Worm (Caenorhabditis elegans) whole organism, midembryonic: Measurements from ENCODE around the gene cdh-12.

ENCODE experiments used
- T22C8.4 ChIP-seq: fragments of 200-800 bp; sonication (Bioruptor generic); IDR thresholded peaks from 2 replicates; pipeline ENCODE4 v1.3.6; 2022; ENCODE audit warnings: missing genetic modification characterization, missing compliant biosample characterization
- cog-1 ChIP-seq: sonication (generic microtip); optimal IDR thresholded peaks from 2 replicates; lab custom pipeline; 2016; ENCODE audit warnings: missing genetic modification characterization, missing compliant biosample characterization
- flt-1 ChIP-seq: fragments of 200-800 bp; sonication (Bioruptor generic); IDR thresholded peaks from 2 replicates; pipeline ENCODE4 v1.3.6; 2022; ENCODE audit warnings: missing genetic modification characterization, missing compliant biosample characterization
- klf-2 ChIP-seq: fragments of 200-800 bp; sonication (Bioruptor generic); conservative IDR thresholded peaks from 2 replicates; pipeline ENCODE4 v1.3.6; 2022; ENCODE audit warnings: missing genetic modification reagents, missing genetic modification characterization, missing compliant biosample characterization
- med-1 ChIP-seq: sonication (generic microtip); optimal IDR thresholded peaks from 2 replicates; lab custom pipeline; 2017; ENCODE audit warnings: missing genetic modification characterization, mild to moderate bottlenecking, missing compliant biosample characterization, antibody characterized with exemption, missing genetic modification reagents; ENCODE audit not compliant: insufficient read depth
- ref-1 ChIP-seq: fragments of 200-800 bp; sonication (Bioruptor generic); conservative IDR thresholded peaks from 2 replicates; pipeline ENCODE4 v1.3.6; 2022; ENCODE audit warnings: missing genetic modification reagents, missing genetic modification characterization, missing compliant biosample characterization
- tab-1 ChIP-seq: fragments of 200-800 bp; sonication (Bioruptor generic); IDR thresholded peaks from 2 replicates; pipeline ENCODE4 v1.3.6; 2022; ENCODE audit warnings: missing genetic modification characterization, missing compliant biosample characterization
- ztf-23 ChIP-seq: fragments of 200-800 bp; sonication (Bioruptor generic); IDR thresholded peaks from 2 replicates; pipeline ENCODE4 v1.3.6; 2022; ENCODE audit warnings: missing genetic modification reagents, missing genetic modification characterization, missing compliant biosample characterization
- ztf-29 ChIP-seq: fragments of 200-800 bp; sonication (Bioruptor generic); IDR thresholded peaks from 2 replicates; pipeline ENCODE4 v1.3.6; 2022; ENCODE audit warnings: missing genetic modification reagents, missing genetic modification characterization, missing compliant biosample characterization

The cdh-12 gene

DNA sequence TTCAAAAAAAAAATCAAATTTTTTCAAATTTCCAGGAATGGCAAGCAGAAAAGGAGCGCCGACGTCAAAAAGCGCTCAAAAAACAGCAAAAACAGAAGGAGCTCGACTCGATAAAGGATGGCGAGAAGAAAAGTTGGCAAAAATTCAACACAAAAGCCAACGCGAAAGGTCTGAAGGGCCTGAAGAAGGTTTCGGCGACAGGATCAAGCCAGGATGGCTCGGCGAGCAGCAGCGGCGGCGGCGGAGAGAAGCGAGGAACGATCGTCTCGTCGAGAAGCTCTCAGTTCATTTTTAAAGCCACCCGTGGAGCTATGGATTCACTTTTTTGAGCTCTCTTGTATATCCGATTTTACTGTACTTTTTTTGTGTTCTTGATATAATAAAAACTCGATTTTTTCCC lies 7.0 kb upstream of the cdh-12 start:
- TF ChIP-seq flt-1 (GFP tag; lab: Robert Waterston, UW) (no peak), ref-1 (GFP tag; lab: Robert Waterston, UW) (no peak), T22C8.4 (GFP tag; lab: Robert Waterston, UW) (no peak)

DNA sequence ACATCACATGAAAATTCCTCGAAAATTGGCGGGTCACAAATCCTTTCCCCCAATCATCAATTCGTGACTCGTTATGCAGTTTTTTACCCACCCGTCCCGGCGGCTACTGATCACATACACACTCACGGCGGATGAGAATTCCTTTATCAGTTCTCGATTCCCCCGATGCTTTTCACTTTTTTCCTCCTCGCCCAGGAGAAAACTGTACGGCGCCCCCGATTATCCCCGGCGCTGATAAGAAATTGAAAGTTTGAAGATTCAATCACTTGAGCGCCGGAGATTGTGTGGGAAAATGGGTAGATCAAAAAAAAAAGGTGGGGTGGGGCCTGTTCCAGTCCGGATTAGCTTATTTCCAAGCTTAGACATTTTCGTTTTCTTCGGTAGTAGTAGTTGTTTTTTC lies 4.0 kb upstream of the cdh-12 start:
- TF ChIP-seq ztf-23 (GFP tag; lab: Robert Waterston, UW) (no peak), ref-1 (GFP tag; lab: Robert Waterston, UW) (no peak), tab-1 (GFP tag; lab: Robert Waterston, UW) (no peak), cog-1 (tag; lab: Kevin White, UChicago) (no peak), ztf-29 (GFP tag; lab: Robert Waterston, UW) (no peak), T22C8.4 (GFP tag; lab: Robert Waterston, UW) (no peak)

DNA sequence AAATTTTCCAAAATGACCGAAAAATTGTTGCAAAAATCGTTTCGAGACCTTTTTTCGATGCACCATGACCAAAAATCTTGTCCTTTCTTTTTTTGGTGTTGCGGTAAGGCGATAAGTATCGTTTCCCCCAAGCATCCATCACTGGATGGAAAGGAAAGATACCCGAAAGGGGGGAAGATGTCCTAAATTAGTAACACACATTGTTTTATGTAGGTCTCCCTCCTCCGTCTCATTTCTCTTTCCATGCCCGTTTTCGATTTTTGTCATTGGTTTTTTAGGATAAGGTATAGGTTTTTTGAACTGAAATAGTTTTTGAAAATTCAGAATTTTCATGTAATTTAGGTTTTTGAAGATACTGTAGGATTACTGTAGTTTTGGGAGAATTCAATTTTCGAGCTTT lies 2.4 kb upstream of the cdh-12 start:
- TF ChIP-seq ztf-29 (GFP tag; lab: Robert Waterston, UW) (no peak), cog-1 (tag; lab: Kevin White, UChicago) (no peak), ztf-23 (GFP tag; lab: Robert Waterston, UW) (no peak), klf-2 (GFP tag; lab: Robert Waterston, UW) (no peak), tab-1 (GFP tag; lab: Robert Waterston, UW) (no peak), T22C8.4 (GFP tag; lab: Robert Waterston, UW) (no peak), ref-1 (GFP tag; lab: Robert Waterston, UW) (no peak), flt-1 (GFP tag; lab: Robert Waterston, UW) (no peak), med-1 (GFP tag; lab: Kevin White, UChicago) (no peak)

DNA sequence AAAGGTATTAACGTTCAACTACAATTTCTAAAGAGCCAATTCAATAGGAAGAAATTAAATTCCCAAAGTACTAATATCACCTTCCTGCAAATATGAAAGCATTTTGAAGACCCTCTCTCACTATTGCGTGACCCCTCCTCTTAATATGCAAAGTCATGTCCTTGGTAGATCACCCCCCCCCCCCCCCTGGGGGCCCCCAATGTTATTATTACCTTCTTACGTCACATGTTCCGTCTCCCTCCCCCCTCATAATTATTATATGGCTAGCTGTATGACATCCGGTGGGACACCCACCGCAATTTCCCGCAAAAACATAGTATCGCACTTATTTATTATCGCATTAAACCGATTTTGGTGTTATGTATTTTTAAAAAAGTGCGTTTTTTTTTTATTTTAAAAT lies 10.1 kb downstream of the cdh-12 start:
- no peak for TF ChIP-seq ztf-23 (GFP tag; lab: Robert Waterston, UW)
- no peak for TF ChIP-seq ztf-29 (GFP tag; lab: Robert Waterston, UW)
- TF ChIP-seq tab-1 (GFP tag; lab: Robert Waterston, UW) = no peak
- TF ChIP-seq cog-1 (tag; lab: Kevin White, UChicago) = no peak
- TF ChIP-seq T22C8.4 (GFP tag; lab: Robert Waterston, UW) = no peak

DNA sequence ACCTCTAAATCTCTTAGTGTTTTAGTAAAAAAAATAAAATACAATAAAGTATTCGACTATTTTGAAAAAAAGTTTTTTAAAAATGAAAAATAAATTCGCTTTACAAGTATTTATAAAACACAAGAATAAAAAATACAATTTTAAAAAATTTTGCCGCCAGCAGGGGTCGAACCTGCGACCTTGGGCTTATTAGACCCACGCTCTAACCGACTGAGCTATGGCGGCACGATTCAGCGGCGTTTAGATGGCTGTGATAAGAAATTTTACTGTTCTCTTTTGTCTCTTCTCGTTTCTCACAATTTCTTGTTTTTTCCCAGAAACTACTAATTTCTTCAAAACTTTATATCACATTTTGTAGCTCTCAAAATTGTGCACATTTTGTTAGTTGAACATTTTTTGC lies 11.4 kb downstream of the cdh-12 start:
- TF ChIP-seq ztf-29 (GFP tag; lab: Robert Waterston, UW) = no peak
- no peak for TF ChIP-seq tab-1 (GFP tag; lab: Robert Waterston, UW)
- TF ChIP-seq flt-1 (GFP tag; lab: Robert Waterston, UW) = no peak
- TF ChIP-seq ref-1 (GFP tag; lab: Robert Waterston, UW) = no peak
- no peak for TF ChIP-seq klf-2 (GFP tag; lab: Robert Waterston, UW)
- TF ChIP-seq T22C8.4 (GFP tag; lab: Robert Waterston, UW) = no peak
- no peak for TF ChIP-seq ztf-23 (GFP tag; lab: Robert Waterston, UW)
- TF ChIP-seq med-1 (GFP tag; lab: Kevin White, UChicago) = no peak
- no peak for TF ChIP-seq cog-1 (tag; lab: Kevin White, UChicago)

DNA sequence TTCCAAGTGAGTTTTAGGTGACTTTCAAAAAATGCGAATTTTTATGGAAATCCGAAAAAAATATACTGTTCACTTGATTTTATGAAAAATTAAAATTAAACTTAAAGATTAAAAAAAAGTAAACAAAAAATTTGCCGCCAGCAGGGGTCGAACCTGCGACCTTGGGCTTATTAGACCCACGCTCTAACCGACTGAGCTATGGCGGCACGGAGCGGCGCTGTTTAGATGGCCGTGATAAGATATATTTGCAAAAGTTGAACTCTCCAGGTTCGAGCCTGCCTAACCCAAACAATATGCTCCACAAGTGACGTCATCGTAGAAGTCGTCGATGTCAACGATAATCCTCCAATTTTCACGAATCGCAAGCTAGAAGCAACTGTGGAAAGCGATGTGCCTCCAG lies 12.8 kb downstream of the cdh-12 start:
- TF ChIP-seq klf-2 (GFP tag; lab: Robert Waterston, UW) (no peak), ztf-29 (GFP tag; lab: Robert Waterston, UW) (no peak), cog-1 (tag; lab: Kevin White, UChicago) (no peak), ztf-23 (GFP tag; lab: Robert Waterston, UW) (no peak), med-1 (GFP tag; lab: Kevin White, UChicago) (no peak), flt-1 (GFP tag; lab: Robert Waterston, UW) (no peak), tab-1 (GFP tag; lab: Robert Waterston, UW) (no peak), T22C8.4 (GFP tag; lab: Robert Waterston, UW) (no peak), ref-1 (GFP tag; lab: Robert Waterston, UW) (no peak)

DNA sequence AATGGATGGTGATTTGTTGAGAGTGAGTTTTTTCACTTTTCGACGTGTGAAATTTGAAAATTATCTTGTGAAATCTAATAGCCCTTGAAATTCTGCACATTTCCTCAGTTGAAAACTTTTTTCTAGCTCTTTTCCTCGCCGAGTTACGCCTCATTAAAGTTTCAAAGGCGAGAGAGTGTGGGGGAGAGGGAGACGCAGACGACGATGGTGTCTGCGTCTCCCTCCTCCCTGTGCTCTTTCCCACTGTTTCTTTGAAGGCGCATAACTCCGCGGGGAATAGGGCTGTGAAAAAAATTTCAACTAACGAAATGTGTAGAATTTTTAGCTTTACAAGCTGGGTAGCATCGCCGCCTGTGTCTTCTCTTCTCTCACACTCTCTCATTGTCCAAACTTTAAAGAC lies 14.5 kb downstream of the cdh-12 start:
- TF ChIP-seq cog-1 (tag; lab: Kevin White, UChicago) (no peak), klf-2 (GFP tag; lab: Robert Waterston, UW) (no peak), T22C8.4 (GFP tag; lab: Robert Waterston, UW) (no peak), ztf-23 (GFP tag; lab: Robert Waterston, UW) (no peak), ztf-29 (GFP tag; lab: Robert Waterston, UW) (no peak), med-1 (GFP tag; lab: Kevin White, UChicago) (no peak), tab-1 (GFP tag; lab: Robert Waterston, UW) (no peak), flt-1 (GFP tag; lab: Robert Waterston, UW) (no peak), ref-1 (GFP tag; lab: Robert Waterston, UW) (no peak)

DNA sequence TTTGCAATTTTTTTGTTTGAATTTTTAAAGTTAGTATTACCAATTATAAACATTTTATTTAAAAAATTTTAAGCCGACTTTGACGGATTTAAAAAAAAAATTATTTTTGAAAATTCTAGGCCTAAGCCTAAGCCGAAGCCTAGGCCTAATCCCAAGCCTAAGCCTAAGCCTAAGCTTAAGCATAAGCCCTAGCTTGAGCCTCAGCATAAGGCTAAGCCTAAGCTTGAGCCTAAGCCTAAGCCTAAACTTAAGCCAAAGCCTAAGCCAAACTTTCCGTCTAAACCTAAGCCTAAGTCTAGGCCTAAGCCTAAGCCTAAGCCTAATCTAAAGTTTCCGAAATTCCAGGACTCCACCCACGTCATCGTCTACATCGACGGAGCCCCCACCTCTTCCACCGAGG lies 17.8 kb downstream of the cdh-12 start:
- TF ChIP-seq tab-1 (GFP tag; lab: Robert Waterston, UW) (no peak), T22C8.4 (GFP tag; lab: Robert Waterston, UW) (no peak), cog-1 (tag; lab: Kevin White, UChicago) (no peak), flt-1 (GFP tag; lab: Robert Waterston, UW) (no peak), klf-2 (GFP tag; lab: Robert Waterston, UW) (no peak), med-1 (GFP tag; lab: Kevin White, UChicago) (no peak), ztf-23 (GFP tag; lab: Robert Waterston, UW) (no peak), ref-1 (GFP tag; lab: Robert Waterston, UW) (no peak), ztf-29 (GFP tag; lab: Robert Waterston, UW) (no peak; the same call in 1 of the 2 replicates)

DNA sequence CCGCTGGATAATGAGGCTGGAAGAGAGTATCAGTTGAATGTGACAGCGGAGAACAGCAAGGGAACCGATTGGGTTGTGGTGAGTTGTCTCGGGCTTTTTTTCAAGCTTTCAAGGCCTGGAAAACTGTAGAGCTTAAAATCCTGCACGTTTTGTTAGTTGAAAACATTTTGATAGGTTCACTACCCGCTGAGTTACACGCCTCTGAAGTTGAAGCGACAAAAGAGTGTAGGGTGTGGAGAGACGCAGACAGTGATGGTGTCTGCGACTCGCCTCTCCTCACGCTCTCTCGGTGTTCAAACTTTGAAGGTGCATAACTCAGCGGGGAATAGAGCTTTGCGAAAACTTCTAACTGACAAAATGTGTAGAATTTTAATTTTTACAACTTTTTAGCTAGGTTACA lies 21.5 kb downstream of the cdh-12 start:
- TF ChIP-seq cog-1 (tag; lab: Kevin White, UChicago) (no peak), ztf-29 (GFP tag; lab: Robert Waterston, UW) (no peak), ztf-23 (GFP tag; lab: Robert Waterston, UW) (no peak), T22C8.4 (GFP tag; lab: Robert Waterston, UW) (no peak), med-1 (GFP tag; lab: Kevin White, UChicago) (no peak), flt-1 (GFP tag; lab: Robert Waterston, UW) (no peak), ref-1 (GFP tag; lab: Robert Waterston, UW) (no peak)
